Worm (Caenorhabditis elegans) whole organism, L2 larva: Measurements from ENCODE around the gene cya-2.
"Not testable (repeated sequence)": the region's sequence is repeated elsewhere in the genome, so short reads cannot be mapped to it uniquely, and the experiment has no call there.

Experiments
- ZK546.5 ChIP-seq: sonication (generic microtip); optimal IDR thresholded peaks from 2 replicates; lab custom pipeline; 2017; ENCODE audit warnings: missing biosample characterization, missing genetic modification characterization
- ama-1 ChIP-seq: fragments of 150-350 bp; optimal IDR thresholded peaks from 2 replicates; lab custom pipeline; 2018; ENCODE audit warnings: inconsistent platforms
- elt-3 ChIP-seq: sonication (generic microtip); optimal IDR thresholded peaks from 2 replicates; lab custom pipeline; 2017; ENCODE audit warnings: missing biosample characterization, missing genetic modification characterization
- lin-11 ChIP-seq: fragments of 150-350 bp; sonication (generic microtip); optimal IDR thresholded peaks from 2 replicates; lab custom pipeline; 2014; ENCODE audit warnings: missing biosample characterization, missing genetic modification characterization, inconsistent platforms, mixed read lengths
- nhr-77 ChIP-seq: fragments of 150-350 bp; optimal IDR thresholded peaks from 2 replicates; lab custom pipeline; 2014; ENCODE audit warnings: missing biosample characterization, missing genetic modification characterization
- sma-3 ChIP-seq: sonication (generic microtip); optimal IDR thresholded peaks from 2 replicates; lab custom pipeline; 2016; ENCODE audit warnings: missing genetic modification reagents, missing genetic modification characterization, missing compliant biosample characterization
- snpc-4 ChIP-seq: fragments of 150-350 bp; optimal IDR thresholded peaks from 2 replicates; lab custom pipeline; 2014; ENCODE audit warnings: missing biosample characterization, missing genetic modification characterization
- unc-39 ChIP-seq: fragments of 150-350 bp; optimal IDR thresholded peaks from 2 replicates; lab custom pipeline; 2014; ENCODE audit warnings: missing biosample characterization, missing genetic modification characterization
- zag-1 ChIP-seq: fragments of 150-350 bp; optimal IDR thresholded peaks from 2 replicates; lab custom pipeline; 2014; ENCODE audit warnings: missing biosample characterization, missing genetic modification characterization
- ztf-1 ChIP-seq: fragments of 200-800 bp; sonication (Bioruptor generic); conservative IDR thresholded peaks from 2 replicates; pipeline ENCODE4 v1.3.6; 2022; ENCODE audit warnings: missing genetic modification characterization, missing compliant biosample characterization

ce11 chrII:2046556-2046955 is 23.1 kb upstream of the cya-2 start, which contains the start of gene math-1:
- TF ChIP-seq elt-3 (tag; lab: Kevin White, UChicago); snpc-4 (tag; lab: Kevin White, UChicago); ZK546.5 (tag; lab: Kevin White, UChicago); unc-39 (tag; lab: Kevin White, UChicago); zag-1 (tag; lab: Kevin White, UChicago); nhr-77 (tag; lab: Kevin White, UChicago); lin-11; ztf-1; ama-1 (lab: Kevin White, UChicago); sma-3 (GFP tag; lab: Kevin White, UChicago): not testable (repeated sequence)
